Worm (Caenorhabditis elegans): ENCODE data around the gene srj-53.

Gene srj-53

DNA sequence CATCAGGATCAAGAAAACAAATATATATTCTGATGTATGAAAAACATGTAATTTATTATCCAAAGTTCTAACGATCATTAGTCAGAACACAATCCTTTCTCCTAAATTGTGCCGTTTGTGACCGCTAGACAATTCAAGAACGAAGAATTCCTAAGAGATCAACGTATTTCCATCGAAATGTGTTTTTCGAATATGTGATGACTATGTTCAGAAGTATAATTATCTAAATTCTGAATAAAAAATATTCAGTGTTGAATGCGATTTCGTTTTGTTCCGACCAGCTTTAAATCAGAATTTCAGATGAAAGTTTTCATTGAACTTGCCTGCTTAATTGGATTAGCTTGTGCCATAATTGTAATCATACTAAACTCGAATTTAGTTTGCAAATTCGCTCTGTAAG lies 7.7 kb upstream of the srj-53 start, which contains the start of gene srbc-37:
Gene srbc-37, plus strand, starts transcription at position 301 of the 400 bp plus-strand sequence.
- TF ChIP-seq rbr-2 (tag; optimal IDR thresholded peaks at IDR 0.05) (no peak), Y5F2A.4 (GFP tag; optimal IDR thresholded peaks at IDR 0.05) (no peak), egl-27 (tag; optimal IDR thresholded peaks at IDR 0.05) (no peak), unc-62 (GFP tag; optimal IDR thresholded peaks at IDR 0.05 in 1 of 2) (no peak), unc-62 (tag; optimal IDR thresholded peaks at IDR 0.05) (no peak), mxl-2 (GFP tag; conservative IDR thresholded peaks at IDR 0.05) (no peak), nhr-111 (GFP tag; optimal IDR thresholded peaks at IDR 0.05) (no peak), ama-1 (optimal IDR thresholded peaks at IDR 0.05) (no peak), ceh-32 (tag; optimal IDR thresholded peaks at IDR 0.05; ENCODE audit: poor library complexity) (no peak), F49E8.2 (tag; optimal IDR thresholded peaks at IDR 0.05; ENCODE audit: borderline replicate concordance) (no peak), ztf-11 (tag; optimal IDR thresholded peaks at IDR 0.05) (no peak), spr-1 (tag; optimal IDR thresholded peaks at IDR 0.05) (no peak), lin-13 (GFP tag; optimal IDR thresholded peaks at IDR 0.05) (no peak), mep-1 (tag; optimal IDR thresholded peaks at IDR 0.05) (no peak), dmd-6 (GFP tag; IDR thresholded peaks at IDR 0.05) (no peak)

DNA sequence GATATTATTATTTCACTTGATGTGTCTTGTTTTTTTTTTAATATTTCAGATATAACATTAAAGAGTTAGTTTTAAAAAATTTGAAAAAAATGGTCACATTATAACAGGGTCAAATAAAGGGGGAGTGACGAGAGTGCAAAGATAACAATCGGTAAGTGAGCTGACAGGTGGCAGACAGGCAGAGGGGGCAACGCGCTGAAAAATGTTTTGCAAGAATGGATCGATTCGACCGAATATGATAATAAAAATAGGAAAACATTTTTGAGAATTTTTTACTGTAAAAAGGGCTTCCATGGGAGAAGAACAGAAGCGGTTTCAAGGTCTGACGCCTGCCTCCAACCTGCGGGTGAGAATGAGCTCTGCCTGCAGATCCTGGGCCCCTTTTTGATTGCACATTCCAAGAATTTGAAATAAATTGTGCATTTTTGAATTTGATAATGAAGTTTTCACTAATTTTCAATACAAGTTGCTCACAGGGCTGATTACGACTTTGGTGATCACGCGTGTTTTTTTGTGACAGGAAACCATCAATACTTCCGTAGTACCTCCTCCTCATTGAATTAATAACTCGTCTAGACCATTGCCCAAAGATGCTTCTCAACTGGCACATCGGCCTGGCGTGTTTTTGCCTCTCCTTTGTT lies 5.1 kb upstream of the srj-53 start, which contains the start of the genes ugt-29 and srx-5:
Gene ugt-29, minus strand, starts transcription at position 101 of the 641 bp plus-strand sequence.
Gene srx-5, plus strand, starts transcription at position 591 of the 641 bp plus-strand sequence.
- TF ChIP-seq pqm-1 (tag; optimal IDR thresholded peaks at IDR 0.05) = no peak
- 0 out of 2 replicates have a peak, but pooled peaks have one; percentile 27 for TF ChIP-seq dmd-6 (GFP tag; IDR thresholded peaks at IDR 0.05)

DNA sequence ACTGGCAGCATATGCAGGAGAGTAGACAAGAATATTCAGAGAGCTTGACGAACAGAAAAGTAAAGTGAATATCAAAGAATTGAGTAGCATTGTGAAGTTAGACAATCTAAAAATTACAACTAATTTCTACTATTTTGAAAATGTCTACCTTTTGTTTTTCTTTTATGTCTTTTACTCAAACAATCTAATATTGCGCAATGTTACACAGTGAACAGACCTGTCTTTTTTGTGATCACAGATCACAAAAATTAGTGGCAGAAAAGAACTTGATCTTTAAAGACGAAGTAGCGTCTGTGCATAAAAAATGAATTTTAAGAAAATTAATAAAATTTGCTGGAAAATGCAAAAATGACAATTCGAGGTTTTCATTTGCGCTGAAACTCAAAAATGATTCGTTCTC lies 4.5 kb upstream of the srj-53 start:
- TF ChIP-seq nhr-111 (GFP tag; optimal IDR thresholded peaks at IDR 0.05) (no peak), mep-1 (tag; optimal IDR thresholded peaks at IDR 0.05) (no peak), zip-2 (tag; optimal IDR thresholded peaks at IDR 0.05) (peak; percentile 92), mxl-2 (GFP tag; conservative IDR thresholded peaks at IDR 0.05) (no peak), fkh-10 (GFP tag; optimal IDR thresholded peaks at IDR 0.05) (no peak), nhr-41 (GFP tag; IDR thresholded peaks at IDR 0.05) (no peak), daf-16 (GFP tag; optimal IDR thresholded peaks at IDR 0.05) (no peak), daf-16 (tag; optimal IDR thresholded peaks at IDR 0.05) (no peak), duxl-1 (tag; optimal IDR thresholded peaks at IDR 0.05; ENCODE audit: poor library complexity) (no peak)

DNA sequence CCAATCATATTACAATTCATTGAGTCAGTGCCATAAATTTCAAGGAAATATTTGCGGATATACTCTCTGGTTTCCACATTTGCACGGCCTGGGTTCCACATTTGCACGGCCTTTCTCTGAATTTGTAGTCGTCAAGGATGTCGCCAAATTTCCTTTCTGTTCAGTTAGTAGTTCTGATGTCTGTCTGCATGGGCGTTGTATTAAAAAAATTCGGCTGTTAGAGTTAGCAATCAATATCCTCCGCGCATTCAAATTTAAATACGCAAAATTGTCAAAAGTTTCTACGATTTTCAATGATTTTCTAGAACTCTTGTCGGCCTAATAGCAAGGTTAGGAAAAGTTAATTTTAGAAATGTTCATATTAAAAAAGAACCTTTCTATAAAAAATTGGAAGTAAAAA lies 1.4 kb upstream of the srj-53 start, which contains the start of gene srj-52:
Gene srj-52, minus strand, starts transcription at position 101 of the 400 bp plus-strand sequence.
- TF ChIP-seq unc-62 (GFP tag; optimal IDR thresholded peaks at IDR 0.05 in 1 of 2) = peak in 1 of 2 experiments; percentile 57
- no peak for TF ChIP-seq unc-62 (tag; optimal IDR thresholded peaks at IDR 0.05)
- no peak for TF ChIP-seq hlh-11 (tag; optimal IDR thresholded peaks at IDR 0.05)

DNA sequence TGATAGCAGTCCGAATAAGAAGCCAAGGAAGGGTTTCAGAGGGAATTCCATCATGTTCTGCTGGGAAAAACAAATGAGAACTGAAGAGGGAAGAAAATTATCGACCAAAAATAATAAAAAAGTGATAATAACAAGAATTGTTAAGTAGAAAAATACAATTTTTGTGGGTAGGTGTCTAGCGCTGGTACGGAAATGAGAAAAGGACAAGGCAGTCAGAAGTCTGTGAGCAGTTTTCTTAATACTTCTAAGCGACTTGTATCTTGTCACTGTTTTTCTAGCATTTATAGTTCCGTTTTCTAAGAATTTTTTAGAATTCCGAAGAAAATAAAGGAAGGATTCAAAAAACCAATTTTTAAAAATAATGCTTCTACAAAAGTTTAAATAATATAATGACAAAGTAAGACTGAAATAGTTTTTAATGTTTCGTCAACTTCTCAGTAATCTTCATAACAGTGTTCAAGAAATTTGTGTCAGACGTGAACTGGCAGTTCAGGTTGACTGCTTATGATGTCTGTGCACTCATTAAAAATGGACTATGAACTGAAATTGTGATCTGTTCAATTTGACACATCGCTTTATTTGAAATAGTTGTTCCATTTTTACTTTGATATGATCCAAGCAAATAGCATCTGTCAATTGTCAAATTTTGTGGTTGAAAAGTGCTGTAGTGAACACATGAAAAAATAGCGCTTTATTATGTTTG lies 1.7 kb downstream of the srj-53 start, which contains the start of gene srx-4:
Gene srx-4, minus strand, starts transcription at position 51 of the 703 bp plus-strand sequence.
- no peak for TF ChIP-seq unc-39 (tag; optimal IDR thresholded peaks at IDR 0.05)
- TF ChIP-seq unc-62 (GFP tag; optimal IDR thresholded peaks at IDR 0.05 in 1 of 2) = peak in 1 of 2 experiments; percentile 90
- TF ChIP-seq unc-62 (tag; optimal IDR thresholded peaks at IDR 0.05) = no peak

DNA sequence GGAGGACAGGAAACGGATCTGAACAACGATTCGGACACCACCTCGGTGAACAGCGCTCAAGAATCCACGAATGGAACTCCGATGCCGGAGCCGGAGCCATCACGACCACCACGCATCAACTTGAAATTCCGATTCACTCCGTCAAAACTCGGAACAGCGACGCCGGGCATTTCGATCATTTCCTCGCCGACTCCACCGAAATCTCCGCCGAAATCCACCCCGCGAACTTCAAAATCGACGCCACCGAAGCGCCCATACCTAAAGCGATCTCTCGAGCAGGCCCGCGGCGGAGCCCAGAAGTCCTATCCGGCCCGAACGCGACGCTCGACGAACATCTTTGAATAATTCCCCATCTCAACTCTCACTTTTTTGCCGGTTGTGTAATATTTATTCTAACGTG lies 5.0 kb downstream of the srj-53 start:
- TF ChIP-seq fkh-10 (GFP tag; optimal IDR thresholded peaks at IDR 0.05) = no peak
- TF ChIP-seq set-16 (GFP tag; IDR thresholded peaks at IDR 0.05) = peak; percentile 87
- TF ChIP-seq madf-5 (GFP tag; IDR thresholded peaks at IDR 0.05) = 0 out of 4 replicates have a peak, but pooled peaks of 1 of the 2 experiments have one; percentile 24
- TF ChIP-seq unc-130 (GFP tag; optimal IDR thresholded peaks at IDR 0.05) = no peak
- TF ChIP-seq aha-1 (tag) = peak; percentile 72
- no peak for TF ChIP-seq nhr-6 (tag; optimal IDR thresholded peaks at IDR 0.05)
- TF ChIP-seq lin-29 (GFP tag; IDR thresholded peaks at IDR 0.05) = no peak
- no peak for TF ChIP-seq T20F7.1 (GFP tag; optimal IDR thresholded peaks at IDR 0.05)
- no peak for TF ChIP-seq attf-4 (tag; optimal IDR thresholded peaks at IDR 0.05)
- TF ChIP-seq ztf-11 (tag; optimal IDR thresholded peaks at IDR 0.05) = no peak
- no peak for TF ChIP-seq pha-4 (GFP tag; IDR thresholded peaks at IDR 0.05)
- TF ChIP-seq pha-4 (tag; optimal IDR thresholded peaks at IDR 0.05) = no peak
- 0 out of 2 replicates have a peak, but pooled peaks have one; percentile 26 for TF ChIP-seq php-3 (GFP tag; IDR thresholded peaks at IDR 0.05)

All from whole organism, L4 larva.